Worm (Caenorhabditis elegans): Measurements from ENCODE around the gene aex-2.

aex-2 gene

ce11 chrX:9638825-9639474 lies 14.0 kb downstream of the aex-2 start (continued):
- peak; percentile 49 for TF ChIP-seq ceh-8 (GFP tag; optimal IDR thresholded peaks at IDR 0.05)
- TF ChIP-seq snu-23 (GFP tag; optimal IDR thresholded peaks at IDR 0.05), result peak; percentile 78
- peak in 1 of 2 experiments; percentile 68 for TF ChIP-seq lin-35 (GFP tag; optimal IDR thresholded peaks at IDR 0.05)
- TF ChIP-seq nhr-20 (tag; optimal IDR thresholded peaks at IDR 0.05), result peak; percentile 82
- TF ChIP-seq Y116A8C.19 (tag; optimal IDR thresholded peaks at IDR 0.05; ENCODE audit: borderline replicate concordance), result no peak
- peak; percentile 46 for TF ChIP-seq nhr-19 (GFP tag; conservative IDR thresholded peaks at IDR 0.05)
- peak; percentile 79 for TF ChIP-seq mep-1 (tag; optimal IDR thresholded peaks at IDR 0.05)
- peak; percentile 61 for TF ChIP-seq lin-13 (GFP tag; optimal IDR thresholded peaks at IDR 0.05)
- peak; percentile 51 for TF ChIP-seq C16A3.4 (tag; optimal IDR thresholded peaks at IDR 0.05)
- no peak for TF ChIP-seq ztf-11 (tag; optimal IDR thresholded peaks at IDR 0.05)
- TF ChIP-seq nhr-85 (tag), result peak; percentile 97
- TF ChIP-seq grh-1 (GFP tag; IDR thresholded peaks at IDR 0.05), result peak; percentile 48; the same call in 1 of the 2 replicates
- TF ChIP-seq nhr-47 (tag; optimal IDR thresholded peaks at IDR 0.05), result peak; percentile 38
- no peak for TF ChIP-seq ama-1 (optimal IDR thresholded peaks at IDR 0.05)
- TF ChIP-seq lsy-2 (tag; optimal IDR thresholded peaks at IDR 0.05), result peak; percentile 8 to 48
- TF ChIP-seq ztf-4 (tag; optimal IDR thresholded peaks at IDR 0.05), result peak; percentile 1
- TF ChIP-seq isw-1 (GFP tag; IDR thresholded peaks at IDR 0.05), result no peak
- peak; percentile 29 for TF ChIP-seq lir-3 (tag; optimal IDR thresholded peaks at IDR 0.05; ENCODE audit: poor library complexity)
- TF ChIP-seq unc-30 (tag; optimal IDR thresholded peaks at IDR 0.05), result no peak
- TF ChIP-seq nhr-90 (tag; optimal IDR thresholded peaks at IDR 0.05; ENCODE audit: poor library complexity), result peak; percentile 75
- peak; percentile 16 for TF ChIP-seq sox-4 (tag; optimal IDR thresholded peaks at IDR 0.05)
- no peak for TF ChIP-seq unc-130 (tag; optimal IDR thresholded peaks at IDR 0.05)
- TF ChIP-seq efl-1 (optimal IDR thresholded peaks at IDR 0.05), result peak in 1 of 2 experiments; percentile 4
- TF ChIP-seq efl-1 (GFP tag; optimal IDR thresholded peaks at IDR 0.05 in 1 of 2), result no peak
- TF ChIP-seq nhr-77 (tag; optimal IDR thresholded peaks at IDR 0.05), result no peak
- TF ChIP-seq alr-1 (tag; optimal IDR thresholded peaks at IDR 0.05; ENCODE audit: borderline replicate concordance), result no peak

ce11 chrX:9637700-9638099 lies 15.2 kb downstream of the aex-2 start:
- TF ChIP-seq dpl-1 (GFP tag; optimal IDR thresholded peaks at IDR 0.05) (peak in 1 of 3 experiments; percentile 10), nhr-77 (tag; optimal IDR thresholded peaks at IDR 0.05) (peak; percentile 16), lin-13 (GFP tag; optimal IDR thresholded peaks at IDR 0.05) (peak; percentile 8), C16A3.4 (tag; optimal IDR thresholded peaks at IDR 0.05) (no peak), ztf-4 (tag; optimal IDR thresholded peaks at IDR 0.05) (peak; percentile 19), lin-39 (tag; optimal IDR thresholded peaks at IDR 0.05) (no peak), ama-1 (optimal IDR thresholded peaks at IDR 0.05) (no peak), nhr-47 (tag; optimal IDR thresholded peaks at IDR 0.05) (peak; percentile 57), ceh-88 (GFP tag; IDR thresholded peaks at IDR 0.05) (no peak), lsy-2 (tag; optimal IDR thresholded peaks at IDR 0.05) (peak in 1 of 2 experiments; percentile 37), ceh-82 (tag; optimal IDR thresholded peaks at IDR 0.05) (peak; percentile 11 to 24 (median 20)), mdl-1 (tag; optimal IDR thresholded peaks at IDR 0.05) (no peak), elt-2 (tag; optimal IDR thresholded peaks at IDR 0.05) (no peak), nhr-85 (tag) (peak; percentile 81), egl-27 (tag; optimal IDR thresholded peaks at IDR 0.05) (no peak), pag-3 (tag; optimal IDR thresholded peaks at IDR 0.05; ENCODE audit: borderline replicate concordance, insufficient read depth) (no peak), efl-1 (optimal IDR thresholded peaks at IDR 0.05) (no peak), efl-1 (GFP tag; optimal IDR thresholded peaks at IDR 0.05 in 1 of 2) (peak in 1 of 2 experiments; percentile 80), fos-1 (tag; optimal IDR thresholded peaks at IDR 0.05) (no peak), snu-23 (GFP tag; optimal IDR thresholded peaks at IDR 0.05) (peak; percentile 38), efl-3 (GFP tag; optimal IDR thresholded peaks at IDR 0.05) (no peak), mab-9 (GFP tag; IDR thresholded peaks at IDR 0.05) (no peak), zip-4 (GFP tag; optimal IDR thresholded peaks at IDR 0.05) (no peak), nhr-28 (tag; optimal IDR thresholded peaks at IDR 0.05) (no peak), dsc-1 (tag; optimal IDR thresholded peaks at IDR 0.05) (peak; percentile 37), rnt-1 (tag; optimal IDR thresholded peaks at IDR 0.05) (peak; percentile 61), lin-15B (tag; optimal IDR thresholded peaks at IDR 0.05) (no peak), xbp-1 (tag; optimal IDR thresholded peaks at IDR 0.05) (peak; percentile 53), C04F5.9 (tag; optimal IDR thresholded peaks at IDR 0.05) (no peak), nhr-71 (tag; optimal IDR thresholded peaks at IDR 0.05) (peak; percentile 63), sup-37 (GFP tag; optimal IDR thresholded peaks at IDR 0.05) (no peak), unc-130 (tag; optimal IDR thresholded peaks at IDR 0.05) (no peak), skn-1 (tag; optimal IDR thresholded peaks at IDR 0.05) (peak; percentile 15), aly-2 (tag; optimal IDR thresholded peaks at IDR 0.05) (peak; percentile 11), nhr-12 (tag; optimal IDR thresholded peaks at IDR 0.05) (no peak)
